Worm (Caenorhabditis elegans) whole organism, L4 larva: ENCODE measurements around the gene F54C9.11.

Experiments
- F10B5.3 ChIP-seq: sonication (generic microtip); optimal IDR thresholded peaks from 2 replicates; lab custom pipeline; 2016; ENCODE audit warnings: mild to moderate bottlenecking, missing genetic modification characterization, missing compliant biosample characterization
- F26F4.8 ChIP-seq: fragments of 200-800 bp; sonication (Bioruptor generic); conservative IDR thresholded peaks from 2 replicates; pipeline ENCODE4 v1.3.6; 2022; ENCODE audit warnings: missing genetic modification characterization, missing compliant biosample characterization
- F49E8.2 ChIP-seq: sonication (generic microtip); optimal IDR thresholded peaks from 2 replicates; lab custom pipeline; 2016; ENCODE audit warnings: missing compliant biosample characterization, mild to moderate bottlenecking, missing genetic modification characterization, borderline replicate concordance
- R02D3.7 ChIP-seq: fragments of 150-350 bp; sonication (generic microtip); optimal IDR thresholded peaks from 3 replicates; lab custom pipeline; 2014; ENCODE audit warnings: missing biosample characterization, missing genetic modification characterization
- T20F7.1 ChIP-seq: fragments of 200-800 bp; sonication (Bioruptor generic); optimal IDR thresholded peaks from 2 replicates; lab custom pipeline; 2018; ENCODE audit warnings: mild to moderate bottlenecking, missing genetic modification characterization, missing compliant biosample characterization
- T26A8.4 ChIP-seq: fragments of 200-800 bp; sonication (Bioruptor generic); IDR thresholded peaks from 2 replicates; pipeline ENCODE4 v1.3.6; 2022; ENCODE audit warnings: missing genetic modification characterization, missing compliant biosample characterization
- Y75B8A.6 ChIP-seq: fragments of 200-800 bp; sonication (Bioruptor generic); IDR thresholded peaks from 2 replicates; pipeline ENCODE4 v1.3.6; 2022; ENCODE audit warnings: missing genetic modification reagents, missing genetic modification characterization, missing compliant biosample characterization
- ZK546.5 ChIP-seq, 2 experiments: sonication (generic microtip); optimal IDR thresholded peaks; 2 replicates each; lab custom pipeline; 2017; ENCODE audit warnings: missing biosample characterization in 2 of 2, missing genetic modification characterization in 2 of 2
- aha-1 ChIP-seq: fragments of 150-350 bp; peaks from one replicate; lab custom pipeline; 2014; ENCODE audit warnings: missing biosample characterization, missing genetic modification characterization
- aly-2 ChIP-seq: sonication (generic microtip); optimal IDR thresholded peaks from 2 replicates; lab custom pipeline; 2018; ENCODE audit warnings: missing biosample characterization, missing genetic modification characterization
- arid-1 ChIP-seq: fragments of 200-800 bp; sonication (Bioruptor generic); conservative IDR thresholded peaks from 2 replicates; pipeline ENCODE4 v1.3.6; 2022; ENCODE audit warnings: missing genetic modification reagents, missing genetic modification characterization, missing compliant biosample characterization
- attf-4 ChIP-seq: sonication (generic microtip); optimal IDR thresholded peaks from 3 replicates; lab custom pipeline; 2017; ENCODE audit warnings: missing biosample characterization, missing genetic modification characterization
- ceh-20 ChIP-seq: fragments of 200-800 bp; sonication (Bioruptor generic); IDR thresholded peaks from 2 replicates; pipeline ENCODE4 v1.3.6; 2022; ENCODE audit warnings: missing genetic modification reagents, missing genetic modification characterization, missing compliant biosample characterization
- ceh-28 ChIP-seq: fragments of 150-350 bp; optimal IDR thresholded peaks from 2 replicates; lab custom pipeline; 2014; ENCODE audit warnings: missing biosample characterization, missing genetic modification reagents, missing genetic modification characterization
- ceh-44 ChIP-seq: fragments of 200-800 bp; sonication (Bioruptor generic); IDR thresholded peaks from 2 replicates; pipeline ENCODE4 v1.3.6; 2022; ENCODE audit warnings: missing genetic modification reagents, missing genetic modification characterization, missing compliant biosample characterization
- ces-1 ChIP-seq: fragments of 150-350 bp; sonication (generic microtip); optimal IDR thresholded peaks from 4 replicates; lab custom pipeline; 2014; ENCODE audit warnings: missing biosample characterization, missing genetic modification reagents, missing genetic modification characterization
- ctbp-1 ChIP-seq: fragments of 200-800 bp; sonication (Bioruptor generic); IDR thresholded peaks from 2 replicates; pipeline ENCODE4 v1.3.6; 2022; ENCODE audit warnings: missing genetic modification reagents, missing genetic modification characterization, missing compliant biosample characterization
- dmd-8 ChIP-seq: fragments of 200-800 bp; sonication (Bioruptor generic); IDR thresholded peaks from 2 replicates; pipeline ENCODE4 v1.3.6; 2022; ENCODE audit warnings: missing genetic modification characterization, missing compliant biosample characterization
- gei-8 ChIP-seq: fragments of 200-800 bp; sonication (Bioruptor generic); optimal IDR thresholded peaks from 2 replicates; lab custom pipeline; 2018; ENCODE audit warnings: mild to moderate bottlenecking, missing genetic modification characterization, missing compliant biosample characterization
- hlh-30 ChIP-seq: sonication (generic microtip); optimal IDR thresholded peaks from 2 replicates; lab custom pipeline; 2017; ENCODE audit warnings: antibody characterized with exemption, mild to moderate bottlenecking, missing genetic modification characterization, missing compliant biosample characterization; ENCODE audit not compliant: insufficient read depth
- jun-1 ChIP-seq: fragments of 150-350 bp; optimal IDR thresholded peaks from 2 replicates; lab custom pipeline; 2014; ENCODE audit warnings: missing biosample characterization, missing genetic modification reagents, missing genetic modification characterization
- lim-7 ChIP-seq: fragments of 200-800 bp; sonication (Bioruptor generic); IDR thresholded peaks from 2 replicates; pipeline ENCODE4 v1.3.6; 2022; ENCODE audit warnings: missing genetic modification characterization, missing compliant biosample characterization
- lin-13 ChIP-seq: fragments of 150-350 bp; optimal IDR thresholded peaks from 2 replicates; lab custom pipeline; 2014; ENCODE audit warnings: missing biosample characterization, missing genetic modification reagents, missing genetic modification characterization
- lin-29 ChIP-seq: fragments of 200-800 bp; sonication (Bioruptor generic); IDR thresholded peaks from 2 replicates; pipeline ENCODE4 v1.3.6; 2022; ENCODE audit warnings: missing genetic modification reagents, missing genetic modification characterization, missing compliant biosample characterization
- lin-39 ChIP-seq: fragments of 150-350 bp; optimal IDR thresholded peaks from 2 replicates; lab custom pipeline; 2014; ENCODE audit warnings: missing biosample characterization, missing genetic modification reagents, missing genetic modification characterization
- lir-3 ChIP-seq: sonication (generic microtip); optimal IDR thresholded peaks from 2 replicates; lab custom pipeline; 2016; ENCODE audit warnings: mild to moderate bottlenecking, missing genetic modification characterization, missing compliant biosample characterization
- madf-5 ChIP-seq, 2 experiments: fragments of 200-800 bp; sonication (Bioruptor generic); IDR thresholded peaks; 2 replicates each; pipeline ENCODE4 v1.3.6; 2022; ENCODE audit warnings: missing compliant biosample characterization in 2 of 2, missing genetic modification characterization in 2 of 2
- madf-9 ChIP-seq: fragments of 200-800 bp; sonication (Bioruptor generic); conservative IDR thresholded peaks from 2 replicates; pipeline ENCODE4 v1.3.6; 2022; ENCODE audit warnings: missing genetic modification reagents, missing genetic modification characterization, missing compliant biosample characterization
- mdl-1 ChIP-seq, 2 experiments: fragments of 150-350 bp in 1 of 2; sonication (generic microtip) in 1 of 2; optimal IDR thresholded peaks; 2 replicates each; lab custom pipeline; 2014 to 2017; ENCODE audit warnings: missing biosample characterization in 2 of 2, missing genetic modification characterization in 2 of 2
- mxl-3 ChIP-seq: fragments of 200-800 bp; sonication (Bioruptor generic); optimal IDR thresholded peaks from 2 replicates; lab custom pipeline; 2018; ENCODE audit warnings: mild to moderate bottlenecking, missing genetic modification characterization, missing compliant biosample characterization
- nhr-237 ChIP-seq: sonication (generic microtip); optimal IDR thresholded peaks from 2 replicates; lab custom pipeline; 2017; ENCODE audit warnings: missing biosample characterization, missing genetic modification characterization
- nhr-28 ChIP-seq: fragments of 150-350 bp; optimal IDR thresholded peaks from 2 replicates; lab custom pipeline; 2014; ENCODE audit warnings: missing biosample characterization, missing genetic modification characterization
- nhr-42 ChIP-seq: fragments of 200-800 bp; sonication (Bioruptor generic); IDR thresholded peaks from 2 replicates; pipeline ENCODE4 v1.3.6; 2022; ENCODE audit warnings: missing genetic modification characterization, missing compliant biosample characterization
- nhr-48 ChIP-seq: sonication (generic microtip); optimal IDR thresholded peaks from 2 replicates; lab custom pipeline; 2016; ENCODE audit warnings: mild to moderate bottlenecking, missing genetic modification characterization, missing compliant biosample characterization
- nhr-76 ChIP-seq: fragments of 150-350 bp; optimal IDR thresholded peaks from 2 replicates; lab custom pipeline; 2014; ENCODE audit warnings: missing biosample characterization, missing genetic modification characterization
- pha-4 ChIP-seq, 2 experiments: fragments of 150-350 bp in 1 of 2; fragments of 200-800 bp in 1 of 2; sonication (Bioruptor generic) in 1 of 2; IDR thresholded peaks in 1 of 2; optimal IDR thresholded peaks in 1 of 2; 2 replicates each; pipeline versions ENCODE4 v1.3.6 to Lab custom; 2014 to 2022; ENCODE audit warnings: missing genetic modification characterization in 2 of 2, missing genetic modification reagents in 2 of 2, missing biosample characterization in 1 of 2, missing compliant biosample characterization in 1 of 2
- pqm-1 ChIP-seq: sonication (generic microtip); optimal IDR thresholded peaks from 2 replicates; lab custom pipeline; 2017; ENCODE audit warnings: missing biosample characterization, missing genetic modification characterization
- rbr-2 ChIP-seq: sonication (generic microtip); optimal IDR thresholded peaks from 2 replicates; lab custom pipeline; 2016; ENCODE audit warnings: missing genotype, missing genetic modification characterization, missing compliant biosample characterization
- skn-1 ChIP-seq: fragments of 150-350 bp; optimal IDR thresholded peaks from 2 replicates; lab custom pipeline; 2014; ENCODE audit warnings: missing biosample characterization, missing genetic modification characterization
- tag-97 ChIP-seq: fragments of 200-800 bp; sonication (Bioruptor generic); IDR thresholded peaks from 2 replicates; pipeline ENCODE4 v1.3.6; 2022; ENCODE audit warnings: missing genetic modification characterization, missing compliant biosample characterization
- tra-1 ChIP-seq: fragments of 200-800 bp; sonication (Bioruptor generic); IDR thresholded peaks from 2 replicates; pipeline ENCODE4 v1.3.6; 2022; ENCODE audit warnings: missing genetic modification reagents, missing genetic modification characterization, missing compliant biosample characterization
- unc-39 ChIP-seq: sonication (generic microtip); optimal IDR thresholded peaks from 2 replicates; lab custom pipeline; 2017; ENCODE audit warnings: missing biosample characterization, missing genetic modification characterization
- unc-62 ChIP-seq, 3 experiments: fragments of 150-350 bp in 1 of 3; sonication (generic microtip); optimal IDR thresholded peaks in 2 of 3; peaks in 1 of 3; 1 replicate in 1 of 3; 2 replicates in 2 of 3; lab custom pipeline; 2014 to 2017; ENCODE audit warnings: missing biosample characterization in 3 of 3, missing genetic modification characterization in 3 of 3, missing genetic modification reagents in 3 of 3, missing genotype in 1 of 3
- vab-7 ChIP-seq: fragments of 200-800 bp; sonication (Bioruptor generic); IDR thresholded peaks from 2 replicates; pipeline ENCODE4 v1.3.6; 2022; ENCODE audit warnings: missing genetic modification reagents, missing genetic modification characterization, missing compliant biosample characterization
- zfp-2 ChIP-seq: sonication (generic microtip); optimal IDR thresholded peaks from 2 replicates; lab custom pipeline; 2016; ENCODE audit warnings: mild to moderate bottlenecking, missing genetic modification characterization, missing compliant biosample characterization
- zip-11 ChIP-seq: fragments of 200-800 bp; sonication (Bioruptor generic); IDR thresholded peaks from 2 replicates; pipeline ENCODE4 v1.3.6; 2022; ENCODE audit warnings: missing genetic modification characterization, missing compliant biosample characterization

Gene F54C9.11

ce11 chrII:8630088-8630487 is 45.2 kb upstream of the F54C9.11 start, which contains the start of gene T22C8.6:
T22C8.6 (minus strand) TSS chrII:8630281.
- no peak for TF ChIP-seq rbr-2 (tag; lab: Kevin White, UChicago)
- no peak for TF ChIP-seq ZK546.5 (tag; optimal IDR thresholded peaks at IDR 0.05; lab: Kevin White, UChicago)
- no peak for TF ChIP-seq T20F7.1 (GFP tag; lab: Kevin White, UChicago)
- TF ChIP-seq aha-1 = no peak
- TF ChIP-seq madf-5 (GFP tag; IDR thresholded peaks at IDR 0.05; lab: Robert Waterston, UW) = no peak
- peak; percentile 16 for TF ChIP-seq nhr-28 (tag; lab: Kevin White, UChicago)
- no peak for TF ChIP-seq aly-2 (tag; lab: Kevin White, UChicago)
- TF ChIP-seq pqm-1 (tag; lab: Kevin White, UChicago) = no peak
- no peak for TF ChIP-seq tra-1
- TF ChIP-seq nhr-48 (tag; lab: Kevin White, UChicago) = no peak
- no peak for TF ChIP-seq vab-7
- TF ChIP-seq hlh-30 (tag; lab: Kevin White, UChicago) = peak; percentile 45
- TF ChIP-seq mxl-3 (GFP tag; lab: Kevin White, UChicago) = peak; percentile 5
- TF ChIP-seq lin-29 = no peak
- TF ChIP-seq arid-1 = no peak
- no peak for TF ChIP-seq R02D3.7 (tag; lab: Kevin White, UChicago)

- no peak for TF ChIP-seq gei-8
- peak; percentile 93 for TF ChIP-seq aha-1
- TF ChIP-seq, all 104 proteins: peak for 1
Observed at ce11 chrII:8627907-8628306, 43.0 kb upstream of the F54C9.11 start.

DNA sequence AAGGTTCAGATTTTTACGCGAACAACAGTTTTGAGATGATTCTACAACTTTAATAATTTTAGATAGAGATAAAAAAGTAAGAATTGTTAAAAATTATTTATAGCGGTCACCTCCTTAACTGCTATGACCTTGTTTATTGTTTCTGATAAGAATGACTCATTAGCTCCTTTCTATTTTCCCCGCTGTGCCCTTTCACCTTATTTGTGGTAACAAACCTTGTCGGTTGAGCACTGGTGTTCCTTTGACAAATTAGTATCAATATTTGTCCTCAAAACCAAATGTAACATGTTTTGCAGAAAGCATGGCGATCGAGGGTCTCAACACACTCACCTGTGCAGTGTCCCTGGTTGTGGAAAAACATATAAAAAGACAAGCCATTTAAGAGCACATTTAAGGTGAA is 41.7 kb upstream of the F54C9.11 start:
- TF ChIP-seq F49E8.2 (no peak), unc-62 (GFP tag; optimal IDR thresholded peaks at IDR 0.05 in 1 of 2; lab: Kevin White, UChicago) (peak in 1 of 2 experiments; percentile 78), unc-62 (tag; optimal IDR thresholded peaks at IDR 0.05; lab: Kevin White, UChicago) (no peak)

DNA sequence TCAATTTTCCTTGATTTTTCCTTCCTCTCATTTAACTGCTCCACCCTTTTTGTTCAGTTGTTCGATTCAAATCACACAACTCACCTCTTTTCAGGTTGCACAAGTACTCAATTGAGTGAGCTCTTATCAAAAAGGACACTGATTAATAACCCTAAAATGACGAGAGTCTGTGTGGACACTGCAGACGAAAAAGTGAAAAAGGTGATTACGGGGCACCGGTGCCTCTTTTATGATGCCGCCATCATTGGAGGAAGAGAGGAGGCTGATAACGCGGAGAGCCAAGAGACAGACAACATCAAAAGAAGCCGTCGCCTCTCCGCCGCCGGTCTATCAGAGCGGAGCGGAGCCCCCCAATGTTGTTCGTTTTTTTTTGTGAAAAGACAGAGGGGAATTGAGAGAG is 40.3 kb upstream of the F54C9.11 start, which contains the start of gene sptf-2:
Gene sptf-2 (plus strand): TSS at position 297 of the 400 bp plus-strand sequence.
- TF ChIP-seq skn-1 (tag; lab: Kevin White, UChicago) = no peak
- no peak for TF ChIP-seq ctbp-1 (GFP tag; lab: Robert Waterston, UW)
- TF ChIP-seq tag-97 (GFP tag; lab: Robert Waterston, UW) = no peak
- TF ChIP-seq ceh-44 (GFP tag; lab: Robert Waterston, UW) = no peak
- no peak for TF ChIP-seq dmd-8
- TF ChIP-seq lin-39 = no peak
- TF ChIP-seq unc-39 = no peak
- TF ChIP-seq lin-13 = no peak
- no peak for TF ChIP-seq nhr-42 (GFP tag; lab: Robert Waterston, UW)
- TF ChIP-seq nhr-237 (tag; lab: Kevin White, UChicago) = no peak
- no peak for TF ChIP-seq F49E8.2
- no peak for TF ChIP-seq madf-9 (GFP tag; lab: Robert Waterston, UW)
- TF ChIP-seq madf-5 (GFP tag; IDR thresholded peaks at IDR 0.05; lab: Robert Waterston, UW) = no peak
- peak; percentile 34; the same call in 1 of the 2 replicates for TF ChIP-seq pha-4 (GFP tag; IDR thresholded peaks at IDR 0.05; lab: Robert Waterston, UW)
- TF ChIP-seq pha-4 (tag; optimal IDR thresholded peaks at IDR 0.05; lab: Kevin White, UChicago) = no peak
- TF ChIP-seq zip-11 (GFP tag; lab: Robert Waterston, UW) = no peak
- TF ChIP-seq nhr-76 = no peak
- peak; percentile 97 for TF ChIP-seq pqm-1 (tag; lab: Kevin White, UChicago)
- no peak for TF ChIP-seq attf-4 (tag; lab: Kevin White, UChicago)
- TF ChIP-seq lim-7 (GFP tag; lab: Robert Waterston, UW) = no peak
- peak; percentile 52 for TF ChIP-seq mxl-3 (GFP tag; lab: Kevin White, UChicago)
- no peak for TF ChIP-seq ceh-20 (GFP tag; lab: Robert Waterston, UW)
- TF ChIP-seq nhr-48 (tag; lab: Kevin White, UChicago) = peak; percentile 21
- no peak for TF ChIP-seq ces-1 (GFP tag; lab: Kevin White, UChicago)
- TF ChIP-seq F26F4.8 (GFP tag; lab: Robert Waterston, UW) = no peak
- TF ChIP-seq ceh-28 (tag; lab: Kevin White, UChicago) = no peak
- no peak for TF ChIP-seq mdl-1 (tag; optimal IDR thresholded peaks at IDR 0.05; lab: Kevin White, UChicago)
- TF ChIP-seq jun-1 (tag; lab: Kevin White, UChicago) = no peak
- no peak for TF ChIP-seq lir-3 (tag; lab: Kevin White, UChicago)
- no peak for TF ChIP-seq F10B5.3 (tag; lab: Kevin White, UChicago)
- no peak for TF ChIP-seq T26A8.4 (GFP tag; lab: Robert Waterston, UW)
- TF ChIP-seq zfp-2 = no peak
- no peak for TF ChIP-seq Y75B8A.6 (GFP tag; lab: Robert Waterston, UW)
- TF ChIP-seq gei-8 = no peak
